Worm (Caenorhabditis elegans): Measurements from ENCODE around the gene F37A8.2.

DNA sequence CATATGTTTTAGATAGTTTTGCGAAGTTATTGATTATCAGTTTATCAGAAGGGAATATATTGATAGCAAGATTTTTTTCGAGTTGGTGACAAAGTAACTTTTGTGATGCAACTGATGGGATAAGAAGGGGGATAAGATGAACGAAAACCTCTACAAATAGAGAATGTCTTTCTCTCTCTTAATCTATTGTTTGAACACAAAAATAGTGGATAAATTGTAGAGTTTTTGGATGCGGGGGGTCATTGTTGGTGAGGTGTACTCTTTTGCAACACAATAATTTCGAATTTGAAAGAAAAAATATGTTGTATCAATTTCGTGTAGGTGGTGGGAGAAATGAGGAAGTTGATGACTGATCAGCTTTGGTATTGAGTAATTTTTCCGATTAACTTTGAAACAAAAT, 5.2 kb downstream of the F37A8.2 start, which contains the start of gene ZK1058.9:
- TF ChIP-seq scrt-1 (GFP tag; IDR thresholded peaks at IDR 0.05) (no peak), flt-1 (GFP tag; IDR thresholded peaks at IDR 0.05) (no peak)
